Fruit fly (Drosophila melanogaster): ENCODE measurements around the gene Sulf1.

- TF ChIP-seq Mnt (GFP tag; optimal IDR thresholded peaks at IDR 0.05): no peak
- TF ChIP-seq toe (GFP tag; optimal IDR thresholded peaks at IDR 0.05): no peak
These were observed 16.3 kb downstream of the Sulf1 start, which contains the start of gene CG6901 for dm6 chr3R:16323093-16323492.

Data from whole organism, adult.